Fruit fly (Drosophila melanogaster) Kc167 (cell line): ENCODE results near the gene shep.

Experiments
- Sin3A ChIP-seq: fragments of >200 bp; optimal IDR thresholded peaks from 2 replicates; lab custom pipeline; 2018; ENCODE audit warnings: missing external identifiers
- h ChIP-seq: fragments of >200 bp; optimal IDR thresholded peaks from 3 replicates; lab custom pipeline; 2018; ENCODE audit warnings: missing external identifiers
- insv ChIP-seq: fragments of >200 bp; optimal IDR thresholded peaks from 3 replicates; lab custom pipeline; 2018; ENCODE audit warnings: missing external identifiers
- psq ChIP-seq: fragments of >200 bp; optimal IDR thresholded peaks from 2 replicates; lab custom pipeline; 2017; ENCODE audit warnings: missing external identifiers

- TF ChIP-seq Sin3A (lab: Kevin White, UChicago) (no peak), h (lab: Kevin White, UChicago) (no peak), insv (lab: Kevin White, UChicago) (no peak), psq (lab: Kevin White, UChicago) (no peak)
These were observed 1.1 kb upstream of the shep start for dm6 chr3L:5278864-5279263.
